Worm (Caenorhabditis elegans) whole organism, L1 larva: ENCODE measurements around the gene btb-12.
A peak's percentile ranks its signal among the peaks of the same experiment; 100 is the strongest.

Experiments used
- ces-1 ChIP-seq: fragments of 150-350 bp; optimal IDR thresholded peaks from 2 replicates; lab custom pipeline; 2014; ENCODE audit warnings: missing biosample characterization, missing genetic modification reagents, missing genetic modification characterization
- efl-1 ChIP-seq, 4 experiments: fragments of 150-350 bp; optimal IDR thresholded peaks in 3 of 4; peaks in 1 of 4; 1 replicate in 1 of 4; 2 replicates in 3 of 4; lab custom pipeline; 2014; ENCODE audit warnings: missing biosample characterization in 2 of 4, missing genetic modification characterization in 2 of 4, missing genetic modification reagents in 2 of 4
- egl-27 ChIP-seq, 2 experiments: fragments of 150-350 bp in 1 of 2; sonication (generic microtip); optimal IDR thresholded peaks; 3 replicates each; lab custom pipeline; 2017 to 2018; ENCODE audit warnings: missing biosample characterization in 2 of 2, missing genetic modification characterization in 2 of 2, missing genetic modification reagents in 2 of 2
- fkh-8 ChIP-seq: sonication (generic microtip); optimal IDR thresholded peaks from 2 replicates; lab custom pipeline; 2016; ENCODE audit warnings: mild to moderate bottlenecking, missing genetic modification characterization, missing compliant biosample characterization
- fos-1 ChIP-seq: fragments of 150-350 bp; optimal IDR thresholded peaks from 2 replicates; lab custom pipeline; 2014; ENCODE audit warnings: missing biosample characterization, missing genetic modification characterization
- irx-1 ChIP-seq: sonication (generic microtip); optimal IDR thresholded peaks from 2 replicates; lab custom pipeline; 2016; ENCODE audit warnings: missing genetic modification characterization, missing compliant biosample characterization
- lin-13 ChIP-seq: fragments of 150-350 bp; optimal IDR thresholded peaks from 2 replicates; lab custom pipeline; 2014; ENCODE audit warnings: missing biosample characterization, missing genetic modification reagents, missing genetic modification characterization
- lin-14 ChIP-seq: fragments of 200-800 bp; sonication (Bioruptor generic); optimal IDR thresholded peaks from 2 replicates; lab custom pipeline; 2018; ENCODE audit warnings: mild to moderate bottlenecking, missing genetic modification characterization, moderate library complexity, missing compliant biosample characterization
- mep-1 ChIP-seq: fragments of 150-350 bp; optimal IDR thresholded peaks from 2 replicates; lab custom pipeline; 2014; ENCODE audit warnings: missing biosample characterization, missing genetic modification characterization
- pqm-1 ChIP-seq: sonication (generic microtip); optimal IDR thresholded peaks from 3 replicates; lab custom pipeline; 2017; ENCODE audit warnings: missing biosample characterization, missing genetic modification characterization
- rnt-1 ChIP-seq: sonication (generic microtip); optimal IDR thresholded peaks from 2 replicates; lab custom pipeline; 2016; ENCODE audit warnings: mild to moderate bottlenecking, missing genetic modification characterization, moderate library complexity, missing compliant biosample characterization
- snpc-4 ChIP-seq: fragments of 150-350 bp; optimal IDR thresholded peaks from 2 replicates; lab custom pipeline; 2014; ENCODE audit warnings: missing biosample characterization, missing genetic modification characterization
- unc-86 ChIP-seq: sonication (generic microtip); optimal IDR thresholded peaks from 2 replicates; lab custom pipeline; 2016; ENCODE audit warnings: missing genetic modification characterization, missing compliant biosample characterization
- vab-15 ChIP-seq: sonication (generic microtip); optimal IDR thresholded peaks from 2 replicates; lab custom pipeline; 2017; ENCODE audit warnings: missing genotype, mild to moderate bottlenecking, missing genetic modification characterization, missing compliant biosample characterization

- TF ChIP-seq vab-15 (tag; lab: Kevin White, UChicago), result no peak
- TF ChIP-seq fos-1 (tag; lab: Kevin White, UChicago), result no peak
- TF ChIP-seq fkh-8 (tag; lab: Kevin White, UChicago), result no peak
- TF ChIP-seq egl-27 (tag; optimal IDR thresholded peaks at IDR 0.05; lab: Kevin White, UChicago), result no peak
- no peak for TF ChIP-seq ces-1 (GFP tag; lab: Kevin White, UChicago)
- TF ChIP-seq irx-1 (tag; lab: Kevin White, UChicago), result no peak
- no peak for TF ChIP-seq rnt-1
- TF ChIP-seq snpc-4 (tag; lab: Kevin White, UChicago), result no peak
- TF ChIP-seq lin-13 (GFP tag; lab: Kevin White, UChicago), result no peak
- no peak for TF ChIP-seq pqm-1 (tag; lab: Kevin White, UChicago)
- TF ChIP-seq lin-14, result no peak
- TF ChIP-seq unc-86, result no peak
- no peak for TF ChIP-seq efl-1 (optimal IDR thresholded peaks at IDR 0.05; lab: Kevin White, UChicago)
- TF ChIP-seq efl-1 (GFP tag; optimal IDR thresholded peaks at IDR 0.05 in 1 of 2; lab: Kevin White, UChicago), result peak in 1 of 2 experiments; percentile 23
- no peak for TF ChIP-seq mep-1 (tag; lab: Kevin White, UChicago)
These were observed 16.0 kb downstream of the btb-12 start for ce11 chrII:1670985-1671384.
